Worm (Caenorhabditis elegans) whole organism, L2 larva: Measurements from ENCODE around the gene exos-1.

Source experiments
- alr-1 ChIP-seq: fragments of 150-350 bp; optimal IDR thresholded peaks from 2 replicates; lab custom pipeline; 2014; ENCODE audit warnings: missing biosample characterization, missing genetic modification characterization
- aly-2 ChIP-seq: fragments of 150-350 bp; optimal IDR thresholded peaks from 2 replicates; lab custom pipeline; 2014; ENCODE audit warnings: missing biosample characterization, missing genetic modification characterization
- ama-1 ChIP-seq: fragments of 150-350 bp; optimal IDR thresholded peaks from 2 replicates; lab custom pipeline; 2018; ENCODE audit warnings: inconsistent platforms
- lin-11 ChIP-seq: fragments of 150-350 bp; sonication (generic microtip); optimal IDR thresholded peaks from 2 replicates; lab custom pipeline; 2014; ENCODE audit warnings: missing biosample characterization, missing genetic modification characterization, inconsistent platforms, mixed read lengths
- lin-13 ChIP-seq: fragments of 150-350 bp; optimal IDR thresholded peaks from 2 replicates; lab custom pipeline; 2014; ENCODE audit warnings: missing biosample characterization, missing genetic modification reagents, missing genetic modification characterization
- unc-62 ChIP-seq: fragments of 150-350 bp; optimal IDR thresholded peaks from 2 replicates; lab custom pipeline; 2014; ENCODE audit warnings: missing biosample characterization, missing genetic modification reagents, missing genetic modification characterization

- TF ChIP-seq alr-1 (no peak), lin-13 (GFP tag; lab: Kevin White, UChicago) (no peak), unc-62 (GFP tag; lab: Kevin White, UChicago) (no peak), ama-1 (lab: Kevin White, UChicago) (no peak), aly-2 (tag; lab: Kevin White, UChicago) (no peak), lin-11 (tag; lab: Kevin White, UChicago) (no peak)
Observed at ce11 chrIII:10985559-10986036, 23.2 kb upstream of the exos-1 start, which contains the start of gene col-93.
